Worm (Caenorhabditis elegans) whole organism, young adult: Measurements from ENCODE around the gene F23D12.1.

ENCODE experiments used
- F37B4.10 ChIP-seq: fragments of 200-800 bp; sonication (Bioruptor generic); IDR thresholded peaks from 2 replicates; pipeline ENCODE4 v1.3.6; 2022; ENCODE audit warnings: missing genetic modification characterization, missing compliant biosample characterization
- F55B11.4 ChIP-seq: sonication (generic microtip); optimal IDR thresholded peaks from 2 replicates; lab custom pipeline; 2016; ENCODE audit warnings: missing compliant biosample characterization, missing genetic modification characterization, borderline replicate concordance; ENCODE audit not compliant: insufficient read depth
- F57C9.4 ChIP-seq: sonication (generic microtip); optimal IDR thresholded peaks from 2 replicates; lab custom pipeline; 2017; ENCODE audit warnings: mild to moderate bottlenecking, missing genetic modification characterization, missing compliant biosample characterization
- ama-1 ChIP-seq, 3 experiments: fragments of 150-350 bp in 1 of 3; sonication (generic microtip) in 2 of 3; optimal IDR thresholded peaks; 2 replicates each; lab custom pipeline; 2014 to 2018; ENCODE audit warnings: missing biosample characterization in 2 of 3, missing genetic modification characterization in 2 of 3, missing genetic modification reagents in 2 of 3
- athp-1 ChIP-seq: sonication (generic microtip); optimal IDR thresholded peaks from 2 replicates; lab custom pipeline; 2017; ENCODE audit warnings: mild to moderate bottlenecking, missing genetic modification characterization, missing compliant biosample characterization
- egrh-3 ChIP-seq: fragments of 200-800 bp; sonication (Bioruptor generic); IDR thresholded peaks from 2 replicates; pipeline ENCODE4 v1.3.6; 2022; ENCODE audit warnings: missing genetic modification reagents, missing genetic modification characterization, missing compliant biosample characterization
- ets-4 ChIP-seq: fragments of 200-800 bp; sonication (Bioruptor generic); optimal IDR thresholded peaks from 2 replicates; lab custom pipeline; 2018; ENCODE audit warnings: mild to moderate bottlenecking, missing genetic modification characterization, missing compliant biosample characterization
- hmg-20 ChIP-seq: fragments of 200-800 bp; sonication (Bioruptor generic); IDR thresholded peaks from 2 replicates; pipeline ENCODE4 v1.3.6; 2022; ENCODE audit warnings: missing genetic modification reagents, missing genetic modification characterization, missing compliant biosample characterization
- madf-3 ChIP-seq: fragments of 200-800 bp; sonication (Bioruptor generic); IDR thresholded peaks from 2 replicates; pipeline ENCODE4 v1.3.6; 2022; ENCODE audit warnings: missing genetic modification reagents, missing genetic modification characterization, missing compliant biosample characterization
- tbx-9 ChIP-seq: sonication (generic microtip); optimal IDR thresholded peaks from 2 replicates; lab custom pipeline; 2016; ENCODE audit warnings: borderline replicate concordance, missing genetic modification characterization, inconsistent platforms, missing compliant biosample characterization
- zfh-2 ChIP-seq: fragments of 200-800 bp; sonication (Bioruptor generic); conservative IDR thresholded peaks from 2 replicates; pipeline ENCODE4 v1.3.6; 2022; ENCODE audit warnings: missing genetic modification reagents, missing genetic modification characterization, missing compliant biosample characterization

DNA sequence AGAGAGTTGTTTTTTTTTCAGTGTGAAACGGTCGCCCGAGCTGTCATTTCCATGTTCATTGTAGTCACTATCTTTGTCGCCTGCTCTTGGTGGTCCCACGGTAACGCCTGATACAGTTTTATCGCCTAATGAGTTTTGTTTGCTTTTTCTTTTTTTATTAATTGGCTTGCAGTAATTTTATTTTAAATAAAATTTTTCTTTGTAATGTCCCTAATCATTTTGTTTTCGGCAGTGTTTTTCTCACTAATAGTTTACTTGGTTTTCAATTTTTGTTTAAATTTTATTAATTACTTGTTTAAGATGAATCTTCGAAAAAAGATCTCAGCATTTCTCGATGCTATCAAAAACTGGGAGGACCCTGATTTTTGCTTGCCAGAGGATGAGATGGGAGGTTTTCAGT is 37.6 kb upstream of the F23D12.1 start, which contains the start of gene M163.22:
- TF ChIP-seq F55B11.4 (no peak), ama-1 (optimal IDR thresholded peaks at IDR 0.05; lab: Kevin White, UChicago) (no peak), ama-1 (GFP tag; optimal IDR thresholded peaks at IDR 0.05; lab: Kevin White, UChicago) (no peak), F57C9.4 (tag; lab: Kevin White, UChicago) (no peak), hmg-20 (no peak), F37B4.10 (GFP tag; lab: Robert Waterston, UW) (no peak), zfh-2 (GFP tag; lab: Robert Waterston, UW) (no peak), egrh-3 (GFP tag; lab: Robert Waterston, UW) (no peak), madf-3 (no peak), athp-1 (no peak), ets-4 (GFP tag; lab: Kevin White, UChicago) (no peak), tbx-9 (tag; lab: Kevin White, UChicago) (no peak)
